Worm (Caenorhabditis elegans) whole organism, L1 larva: ENCODE results near the gene dpm-3.
A peak's percentile ranks its signal among the peaks of the same experiment; 100 is the strongest.

Source experiments
- C16A3.4 ChIP-seq: fragments of 150-350 bp; optimal IDR thresholded peaks from 2 replicates; lab custom pipeline; 2014; ENCODE audit warnings: missing biosample characterization, missing genetic modification characterization
- C34B4.2 ChIP-seq: sonication (generic microtip); optimal IDR thresholded peaks from 2 replicates; lab custom pipeline; 2017; ENCODE audit warnings: mild to moderate bottlenecking, missing genetic modification characterization, missing compliant biosample characterization
- Y116A8C.19 ChIP-seq: sonication (generic microtip); optimal IDR thresholded peaks from 2 replicates; lab custom pipeline; 2016; ENCODE audit warnings: missing compliant biosample characterization, missing genetic modification characterization, borderline replicate concordance
- aha-1 ChIP-seq: fragments of 150-350 bp; optimal IDR thresholded peaks from 2 replicates; lab custom pipeline; 2014; ENCODE audit warnings: missing biosample characterization, missing genetic modification characterization
- alr-1 ChIP-seq: fragments of 200-800 bp; sonication (Bioruptor generic); optimal IDR thresholded peaks from 2 replicates; lab custom pipeline; 2018; ENCODE audit warnings: borderline replicate concordance, mild to moderate bottlenecking, missing genetic modification characterization, missing compliant biosample characterization
- blmp-1 ChIP-seq: fragments of 150-350 bp; optimal IDR thresholded peaks from 2 replicates; lab custom pipeline; 2014; ENCODE audit warnings: missing biosample characterization, missing genetic modification characterization
- ceh-88 ChIP-seq: fragments of 200-800 bp; sonication (Bioruptor generic); IDR thresholded peaks from 2 replicates; pipeline ENCODE4 v1.3.6; 2022; ENCODE audit warnings: missing genetic modification characterization, missing compliant biosample characterization
- ceh-90 ChIP-seq: sonication (generic microtip); optimal IDR thresholded peaks from 2 replicates; lab custom pipeline; 2016; ENCODE audit warnings: missing genetic modification characterization, missing compliant biosample characterization
- dpl-1 ChIP-seq, 3 experiments: fragments of 150-350 bp in 2 of 3; sonication (generic microtip) in 1 of 3; optimal IDR thresholded peaks; 2 replicates each; lab custom pipeline; 2014 to 2017; ENCODE audit warnings: missing biosample characterization in 3 of 3, missing genetic modification characterization in 3 of 3, missing genetic modification reagents in 3 of 3
- dsc-1 ChIP-seq: sonication (generic microtip); optimal IDR thresholded peaks from 2 replicates; lab custom pipeline; 2016; ENCODE audit warnings: mild to moderate bottlenecking, missing genetic modification characterization, missing compliant biosample characterization
- efl-1 ChIP-seq, 4 experiments: fragments of 150-350 bp; optimal IDR thresholded peaks in 3 of 4; peaks in 1 of 4; 1 replicate in 1 of 4; 2 replicates in 3 of 4; lab custom pipeline; 2014; ENCODE audit warnings: missing biosample characterization in 2 of 4, missing genetic modification characterization in 2 of 4, missing genetic modification reagents in 2 of 4
- efl-3 ChIP-seq: fragments of 200-800 bp; sonication (Bioruptor generic); optimal IDR thresholded peaks from 2 replicates; lab custom pipeline; 2018; ENCODE audit warnings: mild to moderate bottlenecking, missing genetic modification characterization, missing compliant biosample characterization
- egl-13 ChIP-seq: sonication (generic microtip); optimal IDR thresholded peaks from 2 replicates; lab custom pipeline; 2016; ENCODE audit warnings: missing genotype, missing genetic modification reagents, missing genetic modification characterization, missing compliant biosample characterization
- egl-27 ChIP-seq, 2 experiments: fragments of 150-350 bp in 1 of 2; sonication (generic microtip); optimal IDR thresholded peaks; 3 replicates each; lab custom pipeline; 2017 to 2018; ENCODE audit warnings: missing biosample characterization in 2 of 2, missing genetic modification characterization in 2 of 2, missing genetic modification reagents in 2 of 2
- elt-2 ChIP-seq: sonication (generic microtip); optimal IDR thresholded peaks from 2 replicates; lab custom pipeline; 2016; ENCODE audit warnings: missing genetic modification characterization, mild to moderate bottlenecking, inconsistent platforms, missing compliant biosample characterization, missing genetic modification reagents
- ets-5 ChIP-seq: fragments of 200-800 bp; sonication (Bioruptor generic); IDR thresholded peaks from 2 replicates; pipeline ENCODE4 v1.3.6; 2022; ENCODE audit warnings: missing genetic modification characterization, missing compliant biosample characterization
- fos-1 ChIP-seq: fragments of 150-350 bp; optimal IDR thresholded peaks from 2 replicates; lab custom pipeline; 2014; ENCODE audit warnings: missing biosample characterization, missing genetic modification characterization
- grh-1 ChIP-seq: fragments of 200-800 bp; sonication (Bioruptor generic); IDR thresholded peaks from 2 replicates; pipeline ENCODE4 v1.3.6; 2022; ENCODE audit warnings: missing genetic modification reagents, missing genetic modification characterization, missing compliant biosample characterization
- hlh-4 ChIP-seq: sonication (generic microtip); optimal IDR thresholded peaks from 2 replicates; lab custom pipeline; 2016; ENCODE audit warnings: mild to moderate bottlenecking, missing genetic modification characterization, missing compliant biosample characterization
- irx-1 ChIP-seq: sonication (generic microtip); optimal IDR thresholded peaks from 2 replicates; lab custom pipeline; 2016; ENCODE audit warnings: missing genetic modification characterization, missing compliant biosample characterization
- lin-13 ChIP-seq: fragments of 150-350 bp; optimal IDR thresholded peaks from 2 replicates; lab custom pipeline; 2014; ENCODE audit warnings: missing biosample characterization, missing genetic modification reagents, missing genetic modification characterization
- lin-14 ChIP-seq: fragments of 200-800 bp; sonication (Bioruptor generic); optimal IDR thresholded peaks from 2 replicates; lab custom pipeline; 2018; ENCODE audit warnings: mild to moderate bottlenecking, missing genetic modification characterization, moderate library complexity, missing compliant biosample characterization
- lin-39 ChIP-seq: fragments of 150-350 bp; optimal IDR thresholded peaks from 2 replicates; lab custom pipeline; 2014; ENCODE audit warnings: missing biosample characterization, missing genetic modification reagents, missing genetic modification characterization
- mab-9 ChIP-seq: fragments of 200-800 bp; sonication (Bioruptor generic); IDR thresholded peaks from 2 replicates; pipeline ENCODE4 v1.3.6; 2022; ENCODE audit warnings: missing genetic modification reagents, missing genetic modification characterization, missing compliant biosample characterization
- mdl-1 ChIP-seq, 2 experiments: fragments of 150-350 bp; optimal IDR thresholded peaks; 2 replicates each; lab custom pipeline; 2014 to 2017; ENCODE audit warnings: missing biosample characterization in 2 of 2, missing genetic modification characterization in 2 of 2, inconsistent platforms in 1 of 2
- mef-2 ChIP-seq: fragments of 150-350 bp; optimal IDR thresholded peaks from 2 replicates; lab custom pipeline; 2014; ENCODE audit warnings: missing biosample characterization, missing genetic modification characterization
- mep-1 ChIP-seq: fragments of 150-350 bp; optimal IDR thresholded peaks from 2 replicates; lab custom pipeline; 2014; ENCODE audit warnings: missing biosample characterization, missing genetic modification characterization
- nhr-11 ChIP-seq: fragments of 150-350 bp; optimal IDR thresholded peaks from 2 replicates; lab custom pipeline; 2014; ENCODE audit warnings: missing biosample characterization, missing genetic modification characterization
- nhr-12 ChIP-seq: sonication (generic microtip); optimal IDR thresholded peaks from 2 replicates; lab custom pipeline; 2017; ENCODE audit warnings: missing biosample characterization, missing genetic modification characterization
- nhr-20 ChIP-seq: sonication (generic microtip); optimal IDR thresholded peaks from 2 replicates; lab custom pipeline; 2016; ENCODE audit warnings: mild to moderate bottlenecking, missing genetic modification characterization, missing compliant biosample characterization
- nhr-237 ChIP-seq: fragments of 150-350 bp; optimal IDR thresholded peaks from 2 replicates; lab custom pipeline; 2014; ENCODE audit warnings: missing biosample characterization, missing genetic modification characterization
- nhr-76 ChIP-seq: sonication (generic microtip); optimal IDR thresholded peaks from 2 replicates; lab custom pipeline; 2017; ENCODE audit warnings: missing biosample characterization, missing genetic modification characterization
- nhr-77 ChIP-seq: fragments of 150-350 bp; optimal IDR thresholded peaks from 2 replicates; lab custom pipeline; 2014; ENCODE audit warnings: missing biosample characterization, missing genetic modification characterization
- nhr-85 ChIP-seq: sonication (generic microtip); peaks from one replicate; lab custom pipeline; 2016; ENCODE audit warnings: missing genetic modification characterization, inconsistent platforms, missing compliant biosample characterization
- nhr-90 ChIP-seq: sonication (generic microtip); optimal IDR thresholded peaks from 2 replicates; lab custom pipeline; 2016; ENCODE audit warnings: mild to moderate bottlenecking, missing genetic modification characterization, missing compliant biosample characterization; ENCODE audit not compliant: poor library complexity
- pax-3 ChIP-seq: fragments of 200-800 bp; sonication (Bioruptor generic); optimal IDR thresholded peaks from 2 replicates; lab custom pipeline; 2018; ENCODE audit warnings: mild to moderate bottlenecking, missing genetic modification characterization, moderate library complexity, missing compliant biosample characterization
- pqm-1 ChIP-seq: sonication (generic microtip); optimal IDR thresholded peaks from 3 replicates; lab custom pipeline; 2017; ENCODE audit warnings: missing biosample characterization, missing genetic modification characterization
- rnt-1 ChIP-seq: sonication (generic microtip); optimal IDR thresholded peaks from 2 replicates; lab custom pipeline; 2016; ENCODE audit warnings: mild to moderate bottlenecking, missing genetic modification characterization, moderate library complexity, missing compliant biosample characterization
- skn-1 ChIP-seq: fragments of 150-350 bp; optimal IDR thresholded peaks from 2 replicates; lab custom pipeline; 2014; ENCODE audit warnings: missing biosample characterization, missing genetic modification characterization
- snpc-4 ChIP-seq: fragments of 150-350 bp; optimal IDR thresholded peaks from 2 replicates; lab custom pipeline; 2014; ENCODE audit warnings: missing biosample characterization, missing genetic modification characterization
- snu-23 ChIP-seq: sonication (generic microtip); optimal IDR thresholded peaks from 2 replicates; lab custom pipeline; 2016; ENCODE audit warnings: missing genetic modification characterization, missing compliant biosample characterization
- sup-37 ChIP-seq: fragments of 200-800 bp; sonication (Bioruptor generic); optimal IDR thresholded peaks from 2 replicates; lab custom pipeline; 2018; ENCODE audit warnings: mild to moderate bottlenecking, missing genetic modification characterization, missing compliant biosample characterization
- swsn-7 ChIP-seq: sonication (generic microtip); optimal IDR thresholded peaks from 2 replicates; lab custom pipeline; 2016; ENCODE audit warnings: missing genetic modification characterization, missing compliant biosample characterization
- tbx-2 ChIP-seq: sonication (generic microtip); optimal IDR thresholded peaks from 2 replicates; lab custom pipeline; 2016; ENCODE audit warnings: missing genetic modification characterization, missing compliant biosample characterization
- unc-130 ChIP-seq: fragments of 150-350 bp; optimal IDR thresholded peaks from 2 replicates; lab custom pipeline; 2017; ENCODE audit warnings: missing biosample characterization, missing genetic modification characterization, inconsistent platforms
- unc-86 ChIP-seq: sonication (generic microtip); optimal IDR thresholded peaks from 2 replicates; lab custom pipeline; 2016; ENCODE audit warnings: missing genetic modification characterization, missing compliant biosample characterization
- zag-1 ChIP-seq: fragments of 150-350 bp; optimal IDR thresholded peaks from 2 replicates; lab custom pipeline; 2014; ENCODE audit warnings: missing biosample characterization, missing genetic modification characterization
- zip-4 ChIP-seq: fragments of 200-800 bp; sonication (Bioruptor generic); optimal IDR thresholded peaks from 2 replicates; lab custom pipeline; 2018; ENCODE audit warnings: mild to moderate bottlenecking, missing genetic modification characterization, moderate library complexity, missing compliant biosample characterization
- ztf-11 ChIP-seq, 2 experiments: sonication (generic microtip); optimal IDR thresholded peaks; 2 replicates each; lab custom pipeline; 2016 to 2017; ENCODE audit warnings: missing genetic modification characterization in 2 of 2, missing biosample characterization in 1 of 2, missing compliant biosample characterization in 1 of 2
- ztf-4 ChIP-seq: fragments of 150-350 bp; optimal IDR thresholded peaks from 2 replicates; lab custom pipeline; 2014; ENCODE audit warnings: missing biosample characterization, missing genetic modification characterization

dpm-3 gene

ce11 chrIV:12371340-12371739, 20.0 kb upstream of the dpm-3 start:
- no peak for TF ChIP-seq egl-27 (tag; optimal IDR thresholded peaks at IDR 0.05; lab: Kevin White, UChicago)
- TF ChIP-seq nhr-85 (tag; lab: Kevin White, UChicago), result no peak
- TF ChIP-seq zip-4 (GFP tag; lab: Kevin White, UChicago), result no peak
- no peak for TF ChIP-seq ztf-4 (tag; lab: Kevin White, UChicago)
- no peak for TF ChIP-seq nhr-76 (tag; lab: Kevin White, UChicago)
- TF ChIP-seq dpl-1 (GFP tag; optimal IDR thresholded peaks at IDR 0.05; lab: Kevin White, UChicago), result no peak
- TF ChIP-seq ets-5 (GFP tag; lab: Robert Waterston, UW), result no peak
- TF ChIP-seq lin-14 (GFP tag; lab: Kevin White, UChicago), result no peak
- TF ChIP-seq aha-1 (tag; lab: Kevin White, UChicago), result no peak
- no peak for TF ChIP-seq pqm-1 (tag; lab: Kevin White, UChicago)
- TF ChIP-seq nhr-90 (tag; lab: Kevin White, UChicago), result no peak
- no peak for TF ChIP-seq mep-1 (tag; lab: Kevin White, UChicago)
- TF ChIP-seq rnt-1 (tag; lab: Kevin White, UChicago), result no peak
- TF ChIP-seq efl-1 (optimal IDR thresholded peaks at IDR 0.05; lab: Kevin White, UChicago), result no peak
- TF ChIP-seq efl-1 (GFP tag; optimal IDR thresholded peaks at IDR 0.05 in 1 of 2; lab: Kevin White, UChicago), result no peak
- TF ChIP-seq pax-3 (tag; lab: Kevin White, UChicago), result no peak
- TF ChIP-seq mef-2, result no peak
- no peak for TF ChIP-seq irx-1 (tag; lab: Kevin White, UChicago)
- TF ChIP-seq, all 84 proteins: peak for 0

- TF ChIP-seq mep-1 (tag; lab: Kevin White, UChicago) (peak; percentile 93), C34B4.2 (no peak), ceh-88 (peak; percentile 63), snu-23 (peak; percentile 91), zip-4 (GFP tag; lab: Kevin White, UChicago) (peak; percentile 57), C16A3.4 (tag; lab: Kevin White, UChicago) (peak; percentile 87), snpc-4 (tag; lab: Kevin White, UChicago) (peak; percentile 70), tbx-2 (peak; percentile 89), lin-13 (GFP tag; lab: Kevin White, UChicago) (peak; percentile 68), unc-86 (tag; lab: Kevin White, UChicago) (peak; percentile 86), skn-1 (tag; lab: Kevin White, UChicago) (peak; percentile 88), zag-1 (tag; lab: Kevin White, UChicago) (peak; percentile 11), grh-1 (peak; percentile 83), ztf-11 (tag; optimal IDR thresholded peaks at IDR 0.05; lab: Kevin White, UChicago) (peak in 1 of 2 experiments; percentile 68), swsn-7 (peak; percentile 87), mef-2 (no peak), nhr-237 (tag; lab: Kevin White, UChicago) (peak; percentile 62), nhr-77 (tag; lab: Kevin White, UChicago) (peak; percentile 60), irx-1 (tag; lab: Kevin White, UChicago) (peak; percentile 63), dsc-1 (tag; lab: Kevin White, UChicago) (peak; percentile 91), Y116A8C.19 (no peak), fos-1 (tag; lab: Kevin White, UChicago) (peak; percentile 84), nhr-20 (tag; lab: Kevin White, UChicago) (peak; percentile 90), unc-130 (tag; lab: Kevin White, UChicago) (peak; percentile 93), efl-3 (GFP tag; lab: Kevin White, UChicago) (peak; percentile 18), lin-39 (peak; percentile 83), nhr-12 (tag; lab: Kevin White, UChicago) (no peak), hlh-4 (tag; lab: Kevin White, UChicago) (no peak), pqm-1 (tag; lab: Kevin White, UChicago) (no peak), rnt-1 (tag; lab: Kevin White, UChicago) (peak; percentile 90), nhr-11 (tag; lab: Kevin White, UChicago) (peak; percentile 59), sup-37 (GFP tag; lab: Kevin White, UChicago) (peak; percentile 38), mdl-1 (tag; optimal IDR thresholded peaks at IDR 0.05; lab: Kevin White, UChicago) (peak in 1 of 2 experiments; percentile 79), mab-9 (peak; percentile 70; the same call in 1 of the 2 replicates), egl-27 (tag; optimal IDR thresholded peaks at IDR 0.05; lab: Kevin White, UChicago) (no peak), ceh-90 (tag; lab: Kevin White, UChicago) (peak; percentile 47), blmp-1 (tag; lab: Kevin White, UChicago) (no peak), aha-1 (tag; lab: Kevin White, UChicago) (no peak), elt-2 (tag; lab: Kevin White, UChicago) (no peak), alr-1 (tag; lab: Kevin White, UChicago) (no peak), egl-13 (peak; percentile 78)
These were observed 19.5 kb upstream of the dpm-3 start, which contains the start of gene wdr-46 for ce11 chrIV:12371879-12372278. TSS of gene wdr-46 (plus strand) at chrIV:12372253.
